Worm (Caenorhabditis elegans): ENCODE results near the gene Y41E3.13.

ce11 chrIV:15025384-15025783 is 32.7 kb upstream of the Y41E3.13 start, which contains the start of gene fcd-2:
- TF ChIP-seq him-1 (tag; optimal IDR thresholded peaks at IDR 0.05): peak; percentile 66
- TF ChIP-seq dao-5 (tag; optimal IDR thresholded peaks at IDR 0.05): no peak
- TF ChIP-seq W03F9.2 (tag; optimal IDR thresholded peaks at IDR 0.05): peak; percentile 53
